Worm (Caenorhabditis elegans) whole organism, mixed stage, embryonic: ENCODE results near the gene T08B1.1.

Experiments
- blmp-1 ChIP-seq: fragments of 150-350 bp; optimal IDR thresholded peaks from 2 replicates; lab custom pipeline; 2014; ENCODE audit warnings: missing biosample characterization, missing genetic modification characterization
- drap-1 ChIP-seq: fragments of 200-800 bp; sonication (Bioruptor generic); optimal IDR thresholded peaks from 3 replicates; lab custom pipeline; 2018; ENCODE audit warnings: mild to moderate bottlenecking, missing genetic modification characterization, missing compliant biosample characterization
- elt-3 ChIP-seq: fragments of 150-350 bp; optimal IDR thresholded peaks from 2 replicates; lab custom pipeline; 2014; ENCODE audit warnings: missing biosample characterization, missing genetic modification characterization
- ham-2 ChIP-seq: fragments of 200-800 bp; sonication (Bioruptor generic); optimal IDR thresholded peaks from 2 replicates; lab custom pipeline; 2018; ENCODE audit warnings: mild to moderate bottlenecking, missing genetic modification characterization, missing compliant biosample characterization
- lin-32 ChIP-seq: fragments of 200-800 bp; sonication (Bioruptor generic); optimal IDR thresholded peaks from 2 replicates; lab custom pipeline; 2018; ENCODE audit warnings: mild to moderate bottlenecking, missing genetic modification characterization, missing compliant biosample characterization
- mep-1 ChIP-seq: fragments of 150-350 bp; optimal IDR thresholded peaks from 2 replicates; lab custom pipeline; 2017; ENCODE audit warnings: missing biosample characterization, missing genetic modification reagents, missing genetic modification characterization, inconsistent platforms
- nhr-237 ChIP-seq: fragments of 150-350 bp; optimal IDR thresholded peaks from 2 replicates; lab custom pipeline; 2014; ENCODE audit warnings: missing biosample characterization, missing genetic modification characterization
- nhr-28 ChIP-seq: fragments of 150-350 bp; optimal IDR thresholded peaks from 2 replicates; lab custom pipeline; 2014; ENCODE audit warnings: missing biosample characterization, missing genetic modification characterization
- pha-4 ChIP-seq: fragments of 150-350 bp; optimal IDR thresholded peaks from 2 replicates; lab custom pipeline; 2018; ENCODE audit warnings: missing biosample characterization, missing genetic modification reagents, missing genetic modification characterization
- snpc-4 ChIP-seq: fragments of 150-350 bp; optimal IDR thresholded peaks from 2 replicates; lab custom pipeline; 2014; ENCODE audit warnings: missing biosample characterization, missing genetic modification characterization
- unc-120 ChIP-seq: sonication (generic microtip); optimal IDR thresholded peaks from 2 replicates; lab custom pipeline; 2017; ENCODE audit warnings: missing genetic modification characterization, missing compliant biosample characterization; ENCODE audit not compliant: poor library complexity, severe bottlenecking
- unc-39 ChIP-seq: fragments of 150-350 bp; optimal IDR thresholded peaks from 2 replicates; lab custom pipeline; 2014; ENCODE audit warnings: missing biosample characterization, missing genetic modification characterization
- unc-62 ChIP-seq: fragments of 150-350 bp; optimal IDR thresholded peaks from 2 replicates; lab custom pipeline; 2014; ENCODE audit warnings: missing biosample characterization, missing genetic modification reagents, missing genetic modification characterization
- ztf-11 ChIP-seq: fragments of 150-350 bp; optimal IDR thresholded peaks from 2 replicates; lab custom pipeline; 2014; ENCODE audit warnings: missing biosample characterization, missing genetic modification characterization

- no peak for TF ChIP-seq ztf-11 (tag; lab: Kevin White, UChicago)
- no peak for TF ChIP-seq nhr-28
- TF ChIP-seq ham-2 (GFP tag; lab: Kevin White, UChicago): no peak
- TF ChIP-seq unc-62 (GFP tag; lab: Kevin White, UChicago): no peak
- no peak for TF ChIP-seq pha-4 (tag; lab: Kevin White, UChicago)
- TF ChIP-seq drap-1 (GFP tag; lab: Kevin White, UChicago): no peak
- no peak for TF ChIP-seq snpc-4 (tag; lab: Kevin White, UChicago)
- TF ChIP-seq blmp-1 (tag; lab: Kevin White, UChicago): no peak
- no peak for TF ChIP-seq unc-120
- no peak for TF ChIP-seq lin-32 (GFP tag; lab: Kevin White, UChicago)
- no peak for TF ChIP-seq elt-3 (tag; lab: Kevin White, UChicago)
- TF ChIP-seq nhr-237 (tag; lab: Kevin White, UChicago): no peak
- no peak for TF ChIP-seq mep-1 (tag; lab: Kevin White, UChicago)
- no peak for TF ChIP-seq unc-39 (tag; lab: Kevin White, UChicago)
Measured at ce11 chrV:1955246-1955645, 31.6 kb downstream of the T08B1.1 start.
